Worm (Caenorhabditis elegans) whole organism, young adult: ENCODE results near the gene ubc-15.

Source experiments
- C06A6.2 ChIP-seq: fragments of 200-800 bp; sonication (Bioruptor generic); conservative IDR thresholded peaks from 2 replicates; pipeline ENCODE4 v1.3.6; 2022; ENCODE audit warnings: missing genetic modification characterization, missing compliant biosample characterization
- C17E4.6 ChIP-seq: fragments of 200-800 bp; sonication (Bioruptor generic); IDR thresholded peaks from 2 replicates; pipeline ENCODE4 v1.3.6; 2022; ENCODE audit warnings: missing genetic modification reagents, missing genetic modification characterization, missing compliant biosample characterization
- D2030.7 ChIP-seq: fragments of 200-800 bp; sonication (Bioruptor generic); IDR thresholded peaks from 2 replicates; pipeline ENCODE4 v1.3.6; 2022; ENCODE audit warnings: missing genetic modification reagents, missing genetic modification characterization, missing compliant biosample characterization
- F55B11.4 ChIP-seq: sonication (generic microtip); optimal IDR thresholded peaks from 2 replicates; lab custom pipeline; 2016; ENCODE audit warnings: missing compliant biosample characterization, missing genetic modification characterization, borderline replicate concordance; ENCODE audit not compliant: insufficient read depth
- T26A5.8 ChIP-seq: sonication (generic microtip); optimal IDR thresholded peaks from 2 replicates; lab custom pipeline; 2016; ENCODE audit warnings: missing genetic modification characterization, missing compliant biosample characterization
- Y56A3A.18 ChIP-seq: fragments of 200-800 bp; sonication (Bioruptor generic); IDR thresholded peaks from 2 replicates; pipeline ENCODE4 v1.3.6; 2022; ENCODE audit warnings: missing genetic modification reagents, missing genetic modification characterization, missing compliant biosample characterization
- Y95B8A.8 ChIP-seq: fragments of 200-800 bp; sonication (Bioruptor generic); IDR thresholded peaks from 2 replicates; pipeline ENCODE4 v1.3.6; 2022; ENCODE audit warnings: missing genetic modification reagents, missing genetic modification characterization, missing compliant biosample characterization
- ama-1 ChIP-seq, 3 experiments: fragments of 150-350 bp in 1 of 3; sonication (generic microtip) in 2 of 3; optimal IDR thresholded peaks; 2 replicates each; lab custom pipeline; 2014 to 2018; ENCODE audit warnings: missing biosample characterization in 2 of 3, missing genetic modification characterization in 2 of 3, missing genetic modification reagents in 2 of 3
- aptf-3 ChIP-seq: fragments of 200-800 bp; sonication (Bioruptor generic); IDR thresholded peaks from 2 replicates; pipeline ENCODE4 v1.3.6; 2022; ENCODE audit warnings: missing genetic modification characterization, missing compliant biosample characterization
- atf-7 ChIP-seq: sonication (generic microtip); optimal IDR thresholded peaks from 2 replicates; lab custom pipeline; 2017; ENCODE audit warnings: mild to moderate bottlenecking, missing genetic modification characterization, missing compliant biosample characterization
- athp-1 ChIP-seq: sonication (generic microtip); optimal IDR thresholded peaks from 2 replicates; lab custom pipeline; 2017; ENCODE audit warnings: mild to moderate bottlenecking, missing genetic modification characterization, missing compliant biosample characterization
- bed-1 ChIP-seq: fragments of 200-800 bp; sonication (Bioruptor generic); IDR thresholded peaks from 2 replicates; pipeline ENCODE4 v1.3.6; 2022; ENCODE audit warnings: missing genetic modification reagents, missing genetic modification characterization, missing compliant biosample characterization
- ccch-3 ChIP-seq: fragments of 200-800 bp; sonication (Bioruptor generic); optimal IDR thresholded peaks from 2 replicates; lab custom pipeline; 2018; ENCODE audit warnings: mild to moderate bottlenecking, missing genetic modification characterization, missing compliant biosample characterization
- ceh-27 ChIP-seq: fragments of 200-800 bp; sonication (Bioruptor generic); optimal IDR thresholded peaks from 2 replicates; lab custom pipeline; 2018; ENCODE audit warnings: mild to moderate bottlenecking, missing genetic modification characterization, moderate library complexity, missing compliant biosample characterization
- chd-7 ChIP-seq: sonication (generic microtip); optimal IDR thresholded peaks from 2 replicates; lab custom pipeline; 2016; ENCODE audit warnings: mild to moderate bottlenecking, missing genetic modification characterization, moderate library complexity, missing compliant biosample characterization
- dox-1 ChIP-seq: fragments of 200-800 bp; sonication (Bioruptor generic); IDR thresholded peaks from 2 replicates; pipeline ENCODE4 v1.3.6; 2022; ENCODE audit warnings: missing genetic modification reagents, missing genetic modification characterization, missing compliant biosample characterization
- efl-1 ChIP-seq: fragments of 150-350 bp; optimal IDR thresholded peaks from 2 replicates; lab custom pipeline; 2014; ENCODE audit warnings: missing biosample characterization, missing genetic modification reagents, missing genetic modification characterization
- fkh-3 ChIP-seq: sonication (generic microtip); optimal IDR thresholded peaks from 2 replicates; lab custom pipeline; 2016; ENCODE audit warnings: mild to moderate bottlenecking, missing genetic modification characterization, missing compliant biosample characterization
- him-1 ChIP-seq: sonication (generic microtip); optimal IDR thresholded peaks from 2 replicates; lab custom pipeline; 2016; ENCODE audit warnings: missing genotype, missing genetic modification reagents, missing genetic modification characterization, missing compliant biosample characterization
- hrde-1 ChIP-seq: sonication (generic microtip); optimal IDR thresholded peaks from 2 replicates; lab custom pipeline; 2016; ENCODE audit warnings: missing genetic modification characterization, mild to moderate bottlenecking, missing compliant biosample characterization, moderate library complexity, missing genotype, missing genetic modification reagents, borderline replicate concordance
- lag-1 ChIP-seq: fragments of 200-800 bp; sonication (Bioruptor generic); IDR thresholded peaks from 2 replicates; pipeline ENCODE4 v1.3.6; 2022; ENCODE audit warnings: missing genetic modification reagents, missing genetic modification characterization, missing compliant biosample characterization
- lin-26 ChIP-seq: fragments of 200-800 bp; sonication (Bioruptor generic); IDR thresholded peaks from 2 replicates; pipeline ENCODE4 v1.3.6; 2022; ENCODE audit warnings: missing genetic modification reagents, missing genetic modification characterization, missing compliant biosample characterization
- lin-40 ChIP-seq: sonication (generic microtip); optimal IDR thresholded peaks from 2 replicates; lab custom pipeline; 2016; ENCODE audit warnings: missing genetic modification characterization, mild to moderate bottlenecking, missing compliant biosample characterization, missing genotype, missing genetic modification reagents
- lsl-1 ChIP-seq: fragments of 200-800 bp; sonication (Bioruptor generic); optimal IDR thresholded peaks from 2 replicates; lab custom pipeline; 2018; ENCODE audit warnings: mild to moderate bottlenecking, missing genetic modification characterization, moderate library complexity, missing compliant biosample characterization
- madf-3 ChIP-seq: fragments of 200-800 bp; sonication (Bioruptor generic); IDR thresholded peaks from 2 replicates; pipeline ENCODE4 v1.3.6; 2022; ENCODE audit warnings: missing genetic modification reagents, missing genetic modification characterization, missing compliant biosample characterization
- madf-6 ChIP-seq: fragments of 200-800 bp; sonication (Bioruptor generic); IDR thresholded peaks from 2 replicates; pipeline ENCODE4 v1.3.6; 2022; ENCODE audit warnings: missing genetic modification reagents, missing genetic modification characterization, missing compliant biosample characterization
- mxl-1 ChIP-seq: sonication (generic microtip); optimal IDR thresholded peaks from 2 replicates; lab custom pipeline; 2016; ENCODE audit warnings: missing genetic modification characterization, missing compliant biosample characterization
- nfyb-1 ChIP-seq: fragments of 200-800 bp; sonication (Bioruptor generic); IDR thresholded peaks from 2 replicates; pipeline ENCODE4 v1.3.6; 2022; ENCODE audit warnings: missing genetic modification reagents, missing genetic modification characterization, missing compliant biosample characterization
- nhr-90 ChIP-seq: sonication (generic microtip); optimal IDR thresholded peaks from 2 replicates; lab custom pipeline; 2016; ENCODE audit warnings: missing genotype, mild to moderate bottlenecking, missing genetic modification characterization, missing compliant biosample characterization
- pbrm-1 ChIP-seq: fragments of 200-800 bp; sonication (Bioruptor generic); IDR thresholded peaks from 2 replicates; pipeline ENCODE4 v1.3.6; 2022; ENCODE audit warnings: missing genetic modification reagents, missing genetic modification characterization, missing compliant biosample characterization
- rcor-1 ChIP-seq: fragments of 200-800 bp; sonication (Bioruptor generic); IDR thresholded peaks from 2 replicates; pipeline ENCODE4 v1.3.6; 2022; ENCODE audit warnings: missing genetic modification reagents, missing genetic modification characterization, missing compliant biosample characterization
- rec-8 ChIP-seq, 2 experiments: sonication (generic microtip); optimal IDR thresholded peaks; 2 replicates each; lab custom pipeline; 2016; ENCODE audit warnings: mild to moderate bottlenecking in 2 of 2, missing genetic modification characterization in 2 of 2, missing genetic modification reagents in 2 of 2, missing genotype in 2 of 2, missing biosample characterization in 1 of 2, missing compliant biosample characterization in 1 of 2, moderate library complexity in 1 of 2
- repo-1 ChIP-seq: sonication (generic microtip); optimal IDR thresholded peaks from 2 replicates; lab custom pipeline; 2017; ENCODE audit warnings: mild to moderate bottlenecking, missing genetic modification characterization, missing compliant biosample characterization
- rpc-1 ChIP-seq, 2 experiments: fragments of 150-350 bp in 1 of 2; sonication (generic microtip) in 1 of 2; optimal IDR thresholded peaks; 2 replicates each; lab custom pipeline; 2014 to 2018; ENCODE audit warnings: missing biosample characterization in 1 of 2, missing genetic modification characterization in 1 of 2, missing genetic modification reagents in 1 of 2, missing genotype in 1 of 2
- snpc-1.1 ChIP-seq: sonication (generic microtip); optimal IDR thresholded peaks from 2 replicates; lab custom pipeline; 2017; ENCODE audit warnings: missing genetic modification characterization, mild to moderate bottlenecking, missing compliant biosample characterization, antibody characterized with exemption, moderate library complexity, missing genotype, missing genetic modification reagents; ENCODE audit not compliant: insufficient read depth
- somi-1 ChIP-seq: fragments of 200-800 bp; sonication (Bioruptor generic); optimal IDR thresholded peaks from 2 replicates; lab custom pipeline; 2018; ENCODE audit warnings: mild to moderate bottlenecking, missing genetic modification characterization, missing compliant biosample characterization
- tbp1 ChIP-seq: fragments of 200-800 bp; sonication (Bioruptor generic); optimal IDR thresholded peaks from 2 replicates; lab custom pipeline; 2018; ENCODE audit warnings: mild to moderate bottlenecking, missing genetic modification characterization, missing compliant biosample characterization
- unc-130 ChIP-seq: sonication (generic microtip); optimal IDR thresholded peaks from 2 replicates; lab custom pipeline; 2016; ENCODE audit warnings: missing genetic modification reagents, missing genetic modification characterization, missing compliant biosample characterization
- zfh-2 ChIP-seq: fragments of 200-800 bp; sonication (Bioruptor generic); conservative IDR thresholded peaks from 2 replicates; pipeline ENCODE4 v1.3.6; 2022; ENCODE audit warnings: missing genetic modification reagents, missing genetic modification characterization, missing compliant biosample characterization
- ztf-18 ChIP-seq: sonication (generic microtip); optimal IDR thresholded peaks from 2 replicates; lab custom pipeline; 2016; ENCODE audit warnings: missing genotype, mild to moderate bottlenecking, missing genetic modification characterization, missing compliant biosample characterization
- ztf-28 ChIP-seq: fragments of 200-800 bp; sonication (Bioruptor generic); IDR thresholded peaks from 2 replicates; pipeline ENCODE4 v1.3.6; 2022; ENCODE audit warnings: missing genetic modification reagents, missing genetic modification characterization, missing compliant biosample characterization
- ztf-3 ChIP-seq: fragments of 200-800 bp; sonication (Bioruptor generic); optimal IDR thresholded peaks from 2 replicates; lab custom pipeline; 2018; ENCODE audit warnings: mild to moderate bottlenecking, missing genetic modification characterization, missing compliant biosample characterization

ubc-15 gene

ce11 chrII:2864229-2864628 lies 49.2 kb downstream of the ubc-15 start, which contains the start of gene Y110A2AL.5:
Y110A2AL.5 (plus strand) TSS chrII:2864529.
- TF ChIP-seq snpc-1.1 (tag; lab: Kevin White, UChicago) (no peak), mxl-1 (tag; lab: Kevin White, UChicago) (no peak), ceh-27 (GFP tag; lab: Kevin White, UChicago) (no peak), lin-26 (GFP tag; lab: Robert Waterston, UW) (no peak), D2030.7 (GFP tag; lab: Robert Waterston, UW) (no peak), F55B11.4 (no peak), somi-1 (GFP tag; lab: Kevin White, UChicago) (no peak), tbp1 (GFP tag; lab: Kevin White, UChicago) (no peak), rcor-1 (no peak), zfh-2 (no peak), lsl-1 (GFP tag; lab: Kevin White, UChicago) (no peak), repo-1 (tag; lab: Kevin White, UChicago) (no peak), hrde-1 (tag; lab: Kevin White, UChicago) (no peak), efl-1 (GFP tag; lab: Kevin White, UChicago) (no peak), unc-130 (GFP tag; lab: Kevin White, UChicago) (no peak)

- TF ChIP-seq ama-1 (optimal IDR thresholded peaks at IDR 0.05; lab: Kevin White, UChicago), result no peak
- TF ChIP-seq ama-1 (GFP tag; optimal IDR thresholded peaks at IDR 0.05; lab: Kevin White, UChicago), result no peak
- TF ChIP-seq efl-1 (GFP tag; lab: Kevin White, UChicago), result no peak
- TF ChIP-seq madf-3 (GFP tag; lab: Robert Waterston, UW), result no peak
- no peak for TF ChIP-seq ccch-3
Observed at ce11 chrII:2862557-2863035, 50.8 kb downstream of the ubc-15 start.

DNA sequence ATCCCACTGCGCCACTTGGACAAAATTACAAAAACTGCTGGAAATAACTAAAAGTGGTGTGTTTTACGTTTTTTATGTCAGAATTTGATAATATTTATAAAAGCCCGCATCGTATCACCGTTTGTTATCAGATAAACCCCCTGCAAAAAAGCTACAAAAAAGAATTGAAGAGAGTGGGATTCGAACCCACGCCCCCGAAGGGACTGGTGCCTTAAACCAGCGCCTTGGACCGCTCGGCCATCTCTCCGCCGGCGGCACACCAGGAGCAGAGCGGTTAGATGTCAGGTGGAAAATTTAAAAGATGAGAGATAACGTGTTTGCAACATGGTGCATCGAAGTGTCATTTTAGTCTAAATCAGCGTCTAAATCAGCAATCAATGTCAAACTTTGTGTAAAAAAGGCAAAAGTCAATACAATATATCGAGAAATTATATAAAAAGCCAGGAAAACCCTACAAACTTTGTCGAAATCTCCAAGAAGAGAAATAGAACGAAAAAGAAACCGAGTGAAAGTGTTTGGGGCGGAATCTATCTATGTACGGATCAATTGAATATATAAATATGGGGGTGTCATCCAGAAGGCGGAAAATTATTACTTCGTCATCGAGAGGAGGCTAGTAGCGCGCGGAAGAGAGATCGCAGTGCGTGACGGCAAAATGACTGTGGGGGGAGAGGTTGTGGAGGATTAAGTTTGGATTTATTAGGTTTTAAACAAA lies 51.9 kb downstream of the ubc-15 start:
- TF ChIP-seq fkh-3 (tag; lab: Kevin White, UChicago), result no peak
- TF ChIP-seq somi-1 (GFP tag; lab: Kevin White, UChicago), result no peak
- peak; percentile 26; the same call in 1 of the 2 replicates for TF ChIP-seq Y95B8A.8 (GFP tag; lab: Robert Waterston, UW)
- peak; percentile 57 for TF ChIP-seq dox-1 (GFP tag; lab: Robert Waterston, UW)
- TF ChIP-seq aptf-3 (GFP tag; lab: Robert Waterston, UW), result no peak
- TF ChIP-seq ccch-3, result no peak
- peak; percentile 39; the same call in 1 of the 2 replicates for TF ChIP-seq rcor-1
- TF ChIP-seq rec-8 (tag; optimal IDR thresholded peaks at IDR 0.05; lab: Kevin White, UChicago), result no peak
- peak; percentile 33 for TF ChIP-seq ztf-18
- no peak for TF ChIP-seq ama-1 (optimal IDR thresholded peaks at IDR 0.05; lab: Kevin White, UChicago)
- TF ChIP-seq ama-1 (GFP tag; optimal IDR thresholded peaks at IDR 0.05; lab: Kevin White, UChicago), result peak in 1 of 2 experiments; percentile 7
- TF ChIP-seq lin-40, result no peak
- TF ChIP-seq pbrm-1 (GFP tag; lab: Robert Waterston, UW), result peak; percentile 68
- no peak for TF ChIP-seq C17E4.6
- TF ChIP-seq Y56A3A.18, result 0 out of 2 replicates have a peak, but pooled peaks have one; percentile 50
- no peak for TF ChIP-seq atf-7
- TF ChIP-seq unc-130 (GFP tag; lab: Kevin White, UChicago), result no peak
- TF ChIP-seq ztf-3 (GFP tag; lab: Kevin White, UChicago), result peak; percentile 26
- no peak for TF ChIP-seq ztf-28 (GFP tag; lab: Robert Waterston, UW)
- TF ChIP-seq C06A6.2 (GFP tag; lab: Robert Waterston, UW), result no peak
- TF ChIP-seq rpc-1 (optimal IDR thresholded peaks at IDR 0.05; lab: Kevin White, UChicago), result peak; percentile 63
- TF ChIP-seq rpc-1 (tag; optimal IDR thresholded peaks at IDR 0.05; lab: Kevin White, UChicago), result peak; percentile 78
- peak; percentile 33 for TF ChIP-seq chd-7 (tag; lab: Kevin White, UChicago)
- no peak for TF ChIP-seq bed-1 (GFP tag; lab: Robert Waterston, UW)
- peak; percentile 54 for TF ChIP-seq nhr-90 (tag; lab: Kevin White, UChicago)
- TF ChIP-seq lag-1 (GFP tag; lab: Robert Waterston, UW), result no peak
- peak; percentile 58; the same call in 1 of the 2 replicates for TF ChIP-seq nfyb-1 (GFP tag; lab: Robert Waterston, UW)
- peak; percentile 87 for TF ChIP-seq him-1
- TF ChIP-seq lin-26 (GFP tag; lab: Robert Waterston, UW), result peak; percentile 42; the same call in 1 of the 2 replicates
- TF ChIP-seq madf-6 (GFP tag; lab: Robert Waterston, UW), result peak; percentile 59; the same call in 1 of the 2 replicates
- TF ChIP-seq athp-1, result peak; percentile 3
- no peak for TF ChIP-seq T26A5.8 (tag; lab: Kevin White, UChicago)
